Worm (Caenorhabditis elegans): ENCODE data around the gene cdh-4.

The cdh-4 gene

ce11 chrIII:4560393-4560890 lies 40.3 kb downstream of the cdh-4 start (continued):
- TF ChIP-seq unc-130 (tag; optimal IDR thresholded peaks at IDR 0.05) (peak; percentile 24), fkh-8 (tag; optimal IDR thresholded peaks at IDR 0.05) (peak; percentile 19), nhr-90 (tag; optimal IDR thresholded peaks at IDR 0.05; ENCODE audit: poor library complexity) (peak; percentile 71), xbp-1 (tag; optimal IDR thresholded peaks at IDR 0.05) (peak; percentile 69), ztf-11 (tag; optimal IDR thresholded peaks at IDR 0.05) (peak in 1 of 2 experiments; percentile 20), nhr-11 (tag; optimal IDR thresholded peaks at IDR 0.05) (no peak), swsn-7 (tag; optimal IDR thresholded peaks at IDR 0.05) (peak; percentile 77), nhr-85 (tag) (peak; percentile 84), pag-3 (tag; optimal IDR thresholded peaks at IDR 0.05; ENCODE audit: borderline replicate concordance, insufficient read depth) (no peak), skn-1 (tag; optimal IDR thresholded peaks at IDR 0.05) (peak; percentile 50), nhr-12 (tag; optimal IDR thresholded peaks at IDR 0.05) (no peak), nhr-19 (GFP tag; conservative IDR thresholded peaks at IDR 0.05) (peak; percentile 54), lsy-2 (tag; optimal IDR thresholded peaks at IDR 0.05) (peak; percentile 61), dpl-1 (GFP tag; optimal IDR thresholded peaks at IDR 0.05) (peak in 2 of 3 experiments; percentile 34 to 47)

ce11 chrIII:4561286-4561685 lies 41.1 kb downstream of the cdh-4 start:
- TF ChIP-seq pag-3 (tag; optimal IDR thresholded peaks at IDR 0.05; ENCODE audit: borderline replicate concordance, insufficient read depth): no peak
- no peak for TF ChIP-seq lin-35 (GFP tag; optimal IDR thresholded peaks at IDR 0.05)
- TF ChIP-seq C34B4.2 (tag; optimal IDR thresholded peaks at IDR 0.05): no peak
- no peak for TF ChIP-seq F16B12.6 (tag; optimal IDR thresholded peaks at IDR 0.05)
- TF ChIP-seq hlh-4 (tag; optimal IDR thresholded peaks at IDR 0.05): no peak
- no peak for TF ChIP-seq lin-13 (GFP tag; optimal IDR thresholded peaks at IDR 0.05)
- no peak for TF ChIP-seq nhr-85 (tag)
- no peak for TF ChIP-seq nhr-47 (tag; optimal IDR thresholded peaks at IDR 0.05)
- TF ChIP-seq nhr-71 (tag; optimal IDR thresholded peaks at IDR 0.05): no peak

ce11 chrIII:4562070-4562788 lies 42.1 kb downstream of the cdh-4 start, which contains the start of gene pan-1:
TSS of gene pan-1 (plus strand) at chrIII:4562738.
- TF ChIP-seq nhr-28 (tag; optimal IDR thresholded peaks at IDR 0.05): no peak
- no peak for TF ChIP-seq nhr-90 (tag; optimal IDR thresholded peaks at IDR 0.05; ENCODE audit: poor library complexity)
- no peak for TF ChIP-seq egl-13 (tag; optimal IDR thresholded peaks at IDR 0.05)
- TF ChIP-seq fkh-4 (tag; optimal IDR thresholded peaks at IDR 0.05; ENCODE audit: borderline replicate concordance): no peak
- TF ChIP-seq ces-1 (GFP tag; optimal IDR thresholded peaks at IDR 0.05): no peak
- no peak for TF ChIP-seq aly-2 (tag; optimal IDR thresholded peaks at IDR 0.05)
- TF ChIP-seq nhr-85 (tag): peak; percentile 65
- no peak for TF ChIP-seq xbp-1 (tag; optimal IDR thresholded peaks at IDR 0.05)
- no peak for TF ChIP-seq blmp-1 (tag; optimal IDR thresholded peaks at IDR 0.05)
- no peak for TF ChIP-seq unc-98 (GFP tag; IDR thresholded peaks at IDR 0.05)
- TF ChIP-seq fos-1 (tag; optimal IDR thresholded peaks at IDR 0.05): no peak
- TF ChIP-seq isw-1 (GFP tag; IDR thresholded peaks at IDR 0.05): no peak
- no peak for TF ChIP-seq jun-1 (tag; optimal IDR thresholded peaks at IDR 0.05)
- no peak for TF ChIP-seq zip-4 (GFP tag; optimal IDR thresholded peaks at IDR 0.05)
- no peak for TF ChIP-seq pag-3 (tag; optimal IDR thresholded peaks at IDR 0.05; ENCODE audit: borderline replicate concordance, insufficient read depth)
- no peak for TF ChIP-seq ceh-8 (GFP tag; optimal IDR thresholded peaks at IDR 0.05)
- no peak for TF ChIP-seq grh-1 (GFP tag; IDR thresholded peaks at IDR 0.05)
- no peak for TF ChIP-seq aha-1 (tag; optimal IDR thresholded peaks at IDR 0.05)
- TF ChIP-seq nhr-12 (tag; optimal IDR thresholded peaks at IDR 0.05): no peak
- TF ChIP-seq fkh-10 (GFP tag; optimal IDR thresholded peaks at IDR 0.05): no peak
- no peak for TF ChIP-seq C16A3.4 (tag; optimal IDR thresholded peaks at IDR 0.05)
- no peak for TF ChIP-seq nhr-76 (tag; optimal IDR thresholded peaks at IDR 0.05)
- peak; percentile 27 for TF ChIP-seq mep-1 (tag; optimal IDR thresholded peaks at IDR 0.05)
- TF ChIP-seq nhr-71 (tag; optimal IDR thresholded peaks at IDR 0.05): peak; percentile 39
- no peak for TF ChIP-seq pqm-1 (tag; optimal IDR thresholded peaks at IDR 0.05)
- peak; percentile 20 for TF ChIP-seq snpc-4 (tag; optimal IDR thresholded peaks at IDR 0.05)
- TF ChIP-seq alr-1 (tag; optimal IDR thresholded peaks at IDR 0.05; ENCODE audit: borderline replicate concordance): no peak
- TF ChIP-seq mab-9 (GFP tag; IDR thresholded peaks at IDR 0.05): no peak
- TF ChIP-seq mef-2 (tag; optimal IDR thresholded peaks at IDR 0.05): no peak
- TF ChIP-seq lir-3 (tag; optimal IDR thresholded peaks at IDR 0.05; ENCODE audit: poor library complexity): no peak
- TF ChIP-seq snu-23 (GFP tag; optimal IDR thresholded peaks at IDR 0.05): peak; percentile 42
- peak in 1 of 3 experiments; percentile 0 for TF ChIP-seq ceh-82 (tag; optimal IDR thresholded peaks at IDR 0.05)
